Fruit fly (Drosophila melanogaster): ENCODE data around the gene MED19.
A peak's percentile ranks its signal among the peaks of the same experiment; 100 is the strongest.
"Not testable (repeated sequence)": the region's sequence is repeated elsewhere in the genome, so short reads cannot be mapped to it uniquely, and the experiment has no call there.

Gene MED19

dm6 chr3L:17846169-17846981 lies at the start of gene MED19, which contains the start of gene CG7430:
MED19 (minus strand) TSS chr3L:17846501.
CG7430 (plus strand) TSS chr3L:17846916.
- peak; percentile 68 for TF ChIP-seq noc (tag; optimal IDR thresholded peaks at IDR 0.05)

dm6 chr3L:17895815-17896275 lies 49.5 kb upstream of the MED19 start, which contains the start of gene Tsp74F:
Tsp74F (minus strand) TSS chr3L:17895862.
- no peak for TF ChIP-seq noc (tag; optimal IDR thresholded peaks at IDR 0.05)

dm6 chr3L:17893660-17894059 lies 47.4 kb upstream of the MED19 start:
- TF ChIP-seq noc (tag; optimal IDR thresholded peaks at IDR 0.05), result no peak

- TF ChIP-seq noc (tag; optimal IDR thresholded peaks at IDR 0.05), result no peak
Measured at dm6 chr3L:17887393-17887792, 41.1 kb upstream of the MED19 start, which contains the start of gene CG7402. CG7402 (plus strand) TSS chr3L:17887705.

dm6 chr3L:17886545-17886944 lies 40.2 kb upstream of the MED19 start, which contains the start of gene CG16775:
CG16775 (minus strand) TSS chr3L:17886645.
- no peak for TF ChIP-seq noc (tag; optimal IDR thresholded peaks at IDR 0.05)

- no peak for TF ChIP-seq noc (tag; optimal IDR thresholded peaks at IDR 0.05)
Measured at dm6 chr3L:17884276-17884675, 38.0 kb upstream of the MED19 start, which contains the start of gene CG5506. CG5506 (minus strand) TSS chr3L:17884376.

dm6 chr3L:17878781-17879360 lies 32.6 kb upstream of the MED19 start, which contains the start of gene CG7408:
CG7408 (plus strand) TSS chr3L:17879096.
- TF ChIP-seq noc (tag; optimal IDR thresholded peaks at IDR 0.05), result no peak

- not testable (repeated sequence) for TF ChIP-seq noc (tag; optimal IDR thresholded peaks at IDR 0.05)
Measured at dm6 chr3L:17858174-17858573, 11.9 kb upstream of the MED19 start, which contains the start of gene CG34002. CG34002 (plus strand) TSS chr3L:17858474.

dm6 chr3L:17856655-17857479 lies 10.6 kb upstream of the MED19 start, which contains the start of gene CG5535:
CG5535 (minus strand) TSS chr3L:17856794.
- TF ChIP-seq noc (tag; optimal IDR thresholded peaks at IDR 0.05), result peak; percentile 94

- no peak for TF ChIP-seq noc (tag; optimal IDR thresholded peaks at IDR 0.05)
Measured at dm6 chr3L:17849517-17849916, 3.2 kb upstream of the MED19 start, which contains the start of gene TrpRS-m. TrpRS-m (plus strand) TSS chr3L:17849727.

- no peak for TF ChIP-seq noc (tag; optimal IDR thresholded peaks at IDR 0.05)
Measured at dm6 chr3L:17846982-17847355, 668 bp upstream of the MED19 start.

- TF ChIP-seq noc (tag; optimal IDR thresholded peaks at IDR 0.05), result no peak
Measured at dm6 chr3L:17842892-17843703, 3.2 kb downstream of the MED19 start, which contains the start of gene CG5567. CG5567 (minus strand) TSS chr3L:17843544.

- TF ChIP-seq noc (tag; optimal IDR thresholded peaks at IDR 0.05), result peak; percentile 60
Measured at dm6 chr3L:17841085-17841606, 5.2 kb downstream of the MED19 start, which contains the start of gene CG5577. CG5577 (minus strand) TSS chr3L:17841427.

- no peak for TF ChIP-seq noc (tag; optimal IDR thresholded peaks at IDR 0.05)
Measured at dm6 chr3L:17835074-17835473, 11.2 kb downstream of the MED19 start, which contains the start of gene CG32189. CG32189 (minus strand) TSS chr3L:17835174.

All from whole organism, larva.